Worm (Caenorhabditis elegans) whole organism, L4 larva: ENCODE measurements around the gene Y73C8B.5.

ENCODE experiments used
- ZK546.5 ChIP-seq, 2 experiments: sonication (generic microtip); optimal IDR thresholded peaks; 2 replicates each; lab custom pipeline; 2017; ENCODE audit warnings: missing biosample characterization in 2 of 2, missing genetic modification characterization in 2 of 2
- daf-16 ChIP-seq, 3 experiments: sonication (generic microtip); optimal IDR thresholded peaks; 2 replicates each; lab custom pipeline; 2016 to 2017; ENCODE audit warnings: missing genetic modification characterization in 3 of 3, missing genetic modification reagents in 3 of 3, mild to moderate bottlenecking in 2 of 3, missing compliant biosample characterization in 2 of 3, missing biosample characterization in 1 of 3, moderate library complexity in 1 of 3
- dpl-1 ChIP-seq: fragments of 150-350 bp; optimal IDR thresholded peaks from 2 replicates; lab custom pipeline; 2014; ENCODE audit warnings: missing biosample characterization, missing genetic modification reagents, missing genetic modification characterization
- hif-1 ChIP-seq, 2 experiments: sonication (generic microtip); optimal IDR thresholded peaks; 2 replicates each; lab custom pipeline; 2016 to 2017; ENCODE audit warnings: missing compliant biosample characterization in 2 of 2, missing genetic modification characterization in 2 of 2, missing genetic modification reagents in 2 of 2, missing genotype in 2 of 2, mild to moderate bottlenecking in 1 of 2
- lin-13 ChIP-seq: fragments of 150-350 bp; optimal IDR thresholded peaks from 2 replicates; lab custom pipeline; 2014; ENCODE audit warnings: missing biosample characterization, missing genetic modification reagents, missing genetic modification characterization
- mes-2 ChIP-seq: sonication (generic microtip); optimal IDR thresholded peaks from 2 replicates; lab custom pipeline; 2016; ENCODE audit warnings: missing genotype, mild to moderate bottlenecking, missing genetic modification characterization, missing compliant biosample characterization; ENCODE audit not compliant: poor library complexity, severe bottlenecking
- nhr-11 ChIP-seq: fragments of 150-350 bp; optimal IDR thresholded peaks from 2 replicates; lab custom pipeline; 2014; ENCODE audit warnings: missing biosample characterization, missing genetic modification characterization
- skn-1 ChIP-seq: fragments of 150-350 bp; optimal IDR thresholded peaks from 2 replicates; lab custom pipeline; 2014; ENCODE audit warnings: missing biosample characterization, missing genetic modification characterization
- unc-130 ChIP-seq: sonication (generic microtip); optimal IDR thresholded peaks from 2 replicates; lab custom pipeline; 2016; ENCODE audit warnings: missing genetic modification reagents, missing genetic modification characterization, missing compliant biosample characterization
- zip-11 ChIP-seq: fragments of 200-800 bp; sonication (Bioruptor generic); IDR thresholded peaks from 2 replicates; pipeline ENCODE4 v1.3.6; 2022; ENCODE audit warnings: missing genetic modification characterization, missing compliant biosample characterization
- zip-2 ChIP-seq: fragments of 150-350 bp; optimal IDR thresholded peaks from 2 replicates; lab custom pipeline; 2014; ENCODE audit warnings: missing biosample characterization, missing genetic modification characterization

ce11 chrV:3163143-3163542, 33.9 kb upstream of the Y73C8B.5 start:
- TF ChIP-seq mes-2 (tag; lab: Kevin White, UChicago) (no peak), zip-2 (tag; lab: Kevin White, UChicago) (no peak), nhr-11 (no peak), unc-130 (peak; percentile 28), lin-13 (no peak), dpl-1 (no peak), ZK546.5 (tag; optimal IDR thresholded peaks at IDR 0.05; lab: Kevin White, UChicago) (no peak), hif-1 (tag; optimal IDR thresholded peaks at IDR 0.05; lab: Kevin White, UChicago) (no peak), skn-1 (tag; lab: Kevin White, UChicago) (no peak), daf-16 (GFP tag; optimal IDR thresholded peaks at IDR 0.05; lab: Kevin White, UChicago) (no peak), daf-16 (tag; optimal IDR thresholded peaks at IDR 0.05; lab: Kevin White, UChicago) (no peak), zip-11 (GFP tag; lab: Robert Waterston, UW) (no peak)
